Fruit fly (Drosophila melanogaster) whole organism, embryonic: ENCODE data around the gene Cand1.

Source experiments
- Asciz ChIP-seq: fragments of 200-800 bp; sonication (Bioruptor generic); optimal IDR thresholded peaks from 2 replicates; lab custom pipeline; 2017; ENCODE audit warnings: missing biosample characterization, mild to moderate bottlenecking, missing genetic modification characterization, missing genetic modification reagents
- B-H1 ChIP-seq: fragments of 200-800 bp; sonication (Bioruptor generic); IDR thresholded peaks from 3 replicates; pipeline ENCODE4 v1.3.6; 2022; ENCODE audit warnings: missing biosample characterization, missing genetic modification characterization
- Bgb ChIP-seq: fragments of 200-800 bp; sonication (Bioruptor generic); IDR thresholded peaks from 2 replicates; pipeline ENCODE4 v1.3.6; 2022; ENCODE audit warnings: missing biosample characterization, missing genetic modification characterization; ENCODE audit not compliant: partially characterized antibody
- BtbVII ChIP-seq: fragments of 200-800 bp; sonication (Bioruptor generic); optimal IDR thresholded peaks from 3 replicates; lab custom pipeline; 2017; ENCODE audit warnings: missing biosample characterization, mild to moderate bottlenecking, missing genetic modification characterization
- CG10147 ChIP-seq: fragments of 200-800 bp; sonication (Bioruptor generic); optimal IDR thresholded peaks from 2 replicates; lab custom pipeline; 2019; ENCODE audit warnings: missing biosample characterization, mild to moderate bottlenecking, missing genetic modification characterization, moderate library complexity
- CG10274 ChIP-seq: fragments of 200-800 bp; sonication (Bioruptor generic); optimal IDR thresholded peaks from 3 replicates; lab custom pipeline; 2017; ENCODE audit warnings: missing biosample characterization, mild to moderate bottlenecking, missing genetic modification characterization
- CG10565 ChIP-seq: fragments of 200-800 bp; sonication (Bioruptor generic); optimal IDR thresholded peaks from 3 replicates; lab custom pipeline; 2016; ENCODE audit warnings: missing biosample characterization, mild to moderate bottlenecking, missing genetic modification characterization
- CG12104 ChIP-seq: fragments of 200-800 bp; sonication (Bioruptor generic); optimal IDR thresholded peaks from 3 replicates; lab custom pipeline; 2016; ENCODE audit warnings: missing biosample characterization, missing genetic modification characterization
- CG12391 ChIP-seq: fragments of 200-800 bp; sonication (Bioruptor generic); optimal IDR thresholded peaks from 3 replicates; lab custom pipeline; 2018; ENCODE audit warnings: missing biosample characterization, mild to moderate bottlenecking, missing genetic modification characterization, moderate library complexity
- CG12744 ChIP-seq: fragments of 200-800 bp; sonication (Bioruptor generic); optimal IDR thresholded peaks from 2 replicates; lab custom pipeline; 2016; ENCODE audit warnings: missing biosample characterization, missing genetic modification characterization
- CG12769 ChIP-seq: fragments of 200-800 bp; sonication (Bioruptor generic); optimal IDR thresholded peaks from 2 replicates; lab custom pipeline; 2019; ENCODE audit warnings: missing biosample characterization, mild to moderate bottlenecking, missing genetic modification characterization, moderate library complexity
- CG14667 ChIP-seq: fragments of 200-800 bp; sonication (Bioruptor generic); IDR thresholded peaks from 2 replicates; pipeline ENCODE4 v1.3.6; 2022; ENCODE audit warnings: missing biosample characterization, missing genetic modification characterization
- CG14710 ChIP-seq: fragments of 200-800 bp; sonication (Bioruptor generic); optimal IDR thresholded peaks from 3 replicates; lab custom pipeline; 2019; ENCODE audit warnings: missing biosample characterization, mild to moderate bottlenecking, missing genetic modification characterization, moderate library complexity
- CG14965 ChIP-seq: fragments of 200-800 bp; sonication (Bioruptor generic); optimal IDR thresholded peaks from 2 replicates; lab custom pipeline; 2016; ENCODE audit warnings: missing biosample characterization, missing genetic modification characterization, borderline replicate concordance
- CG1529 ChIP-seq: fragments of 200-800 bp; sonication (Bioruptor generic); optimal IDR thresholded peaks from 3 replicates; lab custom pipeline; 2018; ENCODE audit warnings: missing biosample characterization, missing genetic modification characterization
- CG15514 ChIP-seq: fragments of 200-800 bp; sonication (Bioruptor generic); optimal IDR thresholded peaks from 3 replicates; lab custom pipeline; 2017; ENCODE audit warnings: missing biosample characterization, missing genetic modification characterization, mild to moderate bottlenecking, moderate library complexity, missing genetic modification reagents
- CG16813 ChIP-seq: fragments of 200-800 bp; sonication (Bioruptor generic); IDR thresholded peaks from 3 replicates; pipeline ENCODE4 v1.3.6; 2022; ENCODE audit warnings: missing biosample characterization, missing genetic modification characterization; ENCODE audit not compliant: partially characterized antibody
- CG18764 ChIP-seq: fragments of 200-800 bp; sonication (Bioruptor generic); optimal IDR thresholded peaks from 3 replicates; lab custom pipeline; 2016; ENCODE audit warnings: missing biosample characterization, missing genetic modification characterization
- CG2678 ChIP-seq: fragments of 200-800 bp; sonication (Bioruptor generic); optimal IDR thresholded peaks from 3 replicates; lab custom pipeline; 2019; ENCODE audit warnings: missing biosample characterization, mild to moderate bottlenecking, missing genetic modification characterization, moderate library complexity
- CG2875 ChIP-seq: fragments of 200-800 bp; sonication (Bioruptor generic); optimal IDR thresholded peaks from 2 replicates; lab custom pipeline; 2017; ENCODE audit warnings: missing biosample characterization, mild to moderate bottlenecking, missing genetic modification characterization, missing genetic modification reagents
- CG30431 ChIP-seq: fragments of 200-800 bp; sonication (Bioruptor generic); optimal IDR thresholded peaks from 2 replicates; lab custom pipeline; 2017; ENCODE audit warnings: missing biosample characterization, missing genetic modification characterization
- CG34224 ChIP-seq: fragments of 200-800 bp; sonication (Bioruptor generic); IDR thresholded peaks from 3 replicates; pipeline ENCODE4 v1.3.6; 2022; ENCODE audit warnings: missing biosample characterization, missing genetic modification characterization; ENCODE audit not compliant: partially characterized antibody
- CG43689 ChIP-seq: fragments of 200-800 bp; sonication (Bioruptor generic); IDR thresholded peaks from 2 replicates; pipeline ENCODE4 v1.3.6; 2022; ENCODE audit warnings: missing biosample characterization, missing genetic modification characterization
- CG4820 ChIP-seq: fragments of 200-800 bp; sonication (Bioruptor generic); optimal IDR thresholded peaks from 3 replicates; lab custom pipeline; 2016; ENCODE audit warnings: missing biosample characterization, missing genetic modification characterization
- CG7745 ChIP-seq: fragments of 200-800 bp; sonication (Bioruptor generic); optimal IDR thresholded peaks from 2 replicates; lab custom pipeline; 2018; ENCODE audit warnings: missing biosample characterization, mild to moderate bottlenecking, missing genetic modification characterization, moderate library complexity
- CG7987 ChIP-seq: fragments of 200-800 bp; sonication (Bioruptor generic); optimal IDR thresholded peaks from 2 replicates; lab custom pipeline; 2018; ENCODE audit warnings: missing biosample characterization, mild to moderate bottlenecking, missing genetic modification characterization, moderate library complexity
- CG8281 ChIP-seq: fragments of 200-800 bp; sonication (Bioruptor generic); optimal IDR thresholded peaks from 2 replicates; lab custom pipeline; 2018; ENCODE audit warnings: missing biosample characterization, mild to moderate bottlenecking, missing genetic modification characterization, moderate library complexity
- CG8290 ChIP-seq, 3 experiments: fragments of 200-800 bp; sonication (Bioruptor generic); optimal IDR thresholded peaks; 2 replicates each; lab custom pipeline; 2016 to 2019; ENCODE audit warnings: missing biosample characterization in 3 of 3, missing genetic modification characterization in 3 of 3, mild to moderate bottlenecking in 2 of 3, moderate library complexity in 1 of 3
- CG9215 ChIP-seq: fragments of 200-800 bp; sonication (Bioruptor generic); IDR thresholded peaks from 2 replicates; pipeline ENCODE4 v1.3.6; 2022; ENCODE audit warnings: missing biosample characterization, missing genetic modification characterization
- Eip74EF ChIP-seq, 2 experiments: fragments of 200-800 bp in 1 of 2; fragments of >200 bp in 1 of 2; sonication (Bioruptor generic) in 1 of 2; optimal IDR thresholded peaks; 2 replicates each; lab custom pipeline; 2017 to 2019; ENCODE audit warnings: missing biosample characterization in 2 of 2, missing genetic modification characterization in 2 of 2, mild to moderate bottlenecking in 1 of 2, moderate library complexity in 1 of 2
- HLH54F ChIP-seq: fragments of 200-800 bp; sonication (Bioruptor generic); optimal IDR thresholded peaks from 3 replicates; lab custom pipeline; 2016; ENCODE audit warnings: missing biosample characterization, missing genetic modification characterization
- Hey ChIP-seq: fragments of 200-800 bp; sonication (Bioruptor generic); optimal IDR thresholded peaks from 3 replicates; lab custom pipeline; 2018; ENCODE audit warnings: missing biosample characterization, mild to moderate bottlenecking, missing genetic modification characterization
- Hr51 ChIP-seq, 2 experiments: fragments of 200-800 bp; sonication (Bioruptor generic); optimal IDR thresholded peaks; 2 replicates in 1 of 2; 3 replicates in 1 of 2; lab custom pipeline; 2016 to 2018; ENCODE audit warnings: missing biosample characterization in 2 of 2, missing genetic modification characterization in 2 of 2, mild to moderate bottlenecking in 1 of 2, moderate library complexity in 1 of 2
- Nf-YB ChIP-seq: fragments of 200-800 bp; sonication (Bioruptor generic); optimal IDR thresholded peaks from 3 replicates; lab custom pipeline; 2019; ENCODE audit warnings: missing biosample characterization, mild to moderate bottlenecking, missing genetic modification characterization, moderate library complexity
- bigmax ChIP-seq: fragments of 200-800 bp; sonication (Bioruptor generic); optimal IDR thresholded peaks from 2 replicates; lab custom pipeline; 2018; ENCODE audit warnings: missing biosample characterization, mild to moderate bottlenecking, missing genetic modification characterization
- dan ChIP-seq: fragments of 200-800 bp; sonication (Bioruptor generic); IDR thresholded peaks from 2 replicates; pipeline ENCODE4 v1.3.6; 2022; ENCODE audit warnings: missing biosample characterization, missing genetic modification characterization
- emc ChIP-seq: fragments of 200-800 bp; sonication (Bioruptor generic); optimal IDR thresholded peaks from 2 replicates; lab custom pipeline; 2016; ENCODE audit warnings: missing biosample characterization, missing genetic modification characterization
- her ChIP-seq: fragments of 200-800 bp; sonication (Bioruptor generic); optimal IDR thresholded peaks from 2 replicates; lab custom pipeline; 2016; ENCODE audit warnings: missing biosample characterization, missing genetic modification characterization
- klu ChIP-seq: fragments of 200-800 bp; sonication (Bioruptor generic); IDR thresholded peaks from 2 replicates; pipeline ENCODE4 v1.3.6; 2022; ENCODE audit warnings: missing biosample characterization, missing genetic modification characterization
- mld ChIP-seq: fragments of 200-800 bp; sonication (Bioruptor generic); IDR thresholded peaks from 3 replicates; pipeline ENCODE4 v1.3.6; 2022; ENCODE audit warnings: missing biosample characterization, missing genetic modification characterization; ENCODE audit not compliant: partially characterized antibody
- oc ChIP-seq: fragments of 200-800 bp; sonication (Bioruptor generic); optimal IDR thresholded peaks from 2 replicates; lab custom pipeline; 2018; ENCODE audit warnings: missing biosample characterization, mild to moderate bottlenecking, missing genetic modification characterization, moderate library complexity
- pfk ChIP-seq: fragments of 200-800 bp; sonication (Bioruptor generic); optimal IDR thresholded peaks from 2 replicates; lab custom pipeline; 2018; ENCODE audit warnings: missing biosample characterization, mild to moderate bottlenecking, missing genetic modification characterization, moderate library complexity
- row ChIP-seq: fragments of 200-800 bp; sonication (Bioruptor generic); IDR thresholded peaks from 3 replicates; pipeline ENCODE4 v1.3.6; 2022; ENCODE audit warnings: missing biosample characterization, missing genetic modification characterization
- sima ChIP-seq: fragments of 200-800 bp; sonication (Bioruptor generic); optimal IDR thresholded peaks from 2 replicates; lab custom pipeline; 2016; ENCODE audit warnings: missing biosample characterization, missing genetic modification characterization
- sug ChIP-seq: fragments of 200-800 bp; optimal IDR thresholded peaks from 2 replicates; lab custom pipeline; 2019; ENCODE audit warnings: missing biosample characterization, mild to moderate bottlenecking, missing genetic modification characterization, moderate library complexity
- tup ChIP-seq: fragments of 200-800 bp; sonication (Bioruptor generic); optimal IDR thresholded peaks from 2 replicates; lab custom pipeline; 2016; ENCODE audit warnings: missing biosample characterization, mild to moderate bottlenecking, missing genetic modification characterization, moderate library complexity
- twi ChIP-seq: fragments of 200-800 bp; optimal IDR thresholded peaks from 2 replicates; lab custom pipeline; 2019; ENCODE audit warnings: missing biosample characterization, mild to moderate bottlenecking, missing genetic modification characterization, moderate library complexity
- wor ChIP-seq: fragments of 200-800 bp; sonication (Bioruptor generic); IDR thresholded peaks from 2 replicates; pipeline ENCODE4 v1.3.6; 2022; ENCODE audit warnings: missing biosample characterization, missing genetic modification characterization

Gene Cand1

dm6 chr2L:10386208-10386805, 23.8 kb upstream of the Cand1 start, which contains the start of the genes Cdk1 and mRpS7 (continued):
- TF ChIP-seq CG8290 (GFP tag; optimal IDR thresholded peaks at IDR 0.05; lab: Kevin White, UChicago) = peak; percentile 43
- peak in 1 of 2 experiments; percentile 19 for TF ChIP-seq CG8290 (tag; optimal IDR thresholded peaks at IDR 0.05; lab: Kevin White, UChicago)
- TF ChIP-seq her (GFP tag; lab: Kevin White, UChicago) = no peak
- TF ChIP-seq CG14710 (tag; lab: Kevin White, UChicago) = peak; percentile 87
- peak in 1 of 2 experiments; percentile 38 for TF ChIP-seq Eip74EF (GFP tag; optimal IDR thresholded peaks at IDR 0.05; lab: Kevin White, UChicago)
- peak; percentile 68 for TF ChIP-seq CG15514 (GFP tag; lab: Kevin White, UChicago)
- peak; percentile 70 for TF ChIP-seq CG4820 (GFP tag; lab: Kevin White, UChicago)
- TF ChIP-seq row = peak; percentile 81
- TF ChIP-seq CG9215 (GFP tag; lab: Robert Waterston, UW) = no peak
- no peak for TF ChIP-seq Hey (tag; lab: Kevin White, UChicago)
- peak; percentile 89 for TF ChIP-seq CG12391 (tag; lab: Kevin White, UChicago)
- TF ChIP-seq CG10565 (GFP tag; lab: Kevin White, UChicago) = peak; percentile 52
- TF ChIP-seq twi (tag; lab: Kevin White, UChicago) = peak; percentile 62
- TF ChIP-seq CG12104 (GFP tag; lab: Kevin White, UChicago) = peak; percentile 63
- TF ChIP-seq BtbVII = peak; percentile 28
- peak; percentile 30 for TF ChIP-seq CG12744 (GFP tag; lab: Kevin White, UChicago)
- no peak for TF ChIP-seq Asciz (GFP tag; lab: Kevin White, UChicago)
- TF ChIP-seq CG10274 (GFP tag; lab: Kevin White, UChicago) = no peak
- TF ChIP-seq CG7987 (GFP tag; lab: Kevin White, UChicago) = no peak
- no peak for TF ChIP-seq CG34224 (GFP tag; lab: Robert Waterston, UW)
- no peak for TF ChIP-seq CG8281 (tag; lab: Kevin White, UChicago)
- peak; percentile 65 for TF ChIP-seq sug (tag; lab: Kevin White, UChicago)
- no peak for TF ChIP-seq Bgb (GFP tag; lab: Robert Waterston, UW)
- peak; percentile 27 for TF ChIP-seq CG2875 (GFP tag; lab: Kevin White, UChicago)
- peak; percentile 90 for TF ChIP-seq pfk (GFP tag; lab: Kevin White, UChicago)
- TF ChIP-seq CG30431 (GFP tag; lab: Kevin White, UChicago) = peak; percentile 26
- no peak for TF ChIP-seq CG43689 (GFP tag; lab: Robert Waterston, UW)
- TF ChIP-seq B-H1 (GFP tag; lab: Robert Waterston, UW) = peak; percentile 63
- peak; percentile 64 for TF ChIP-seq HLH54F (GFP tag; lab: Kevin White, UChicago)
- no peak for TF ChIP-seq oc (tag; lab: Kevin White, UChicago)
- TF ChIP-seq tup (GFP tag; lab: Kevin White, UChicago) = no peak
- peak; percentile 4 to 81 for TF ChIP-seq Hr51 (GFP tag; optimal IDR thresholded peaks at IDR 0.05; lab: Kevin White, UChicago)
- no peak for TF ChIP-seq mld (GFP tag; lab: Robert Waterston, UW)
- no peak for TF ChIP-seq CG18764 (GFP tag; lab: Kevin White, UChicago)
- peak; percentile 45 for TF ChIP-seq CG1529
- TF ChIP-seq bigmax (GFP tag; lab: Kevin White, UChicago) = no peak
- TF ChIP-seq CG14965 = no peak
- TF ChIP-seq emc = no peak
- TF ChIP-seq klu (GFP tag; lab: Robert Waterston, UW) = no peak; the same call in 1 of the 2 replicates
- peak; percentile 87 for TF ChIP-seq CG2678 (tag; lab: Kevin White, UChicago)
- TF ChIP-seq Nf-YB (GFP tag; lab: Kevin White, UChicago) = peak; percentile 51
- TF ChIP-seq CG16813 (GFP tag; lab: Robert Waterston, UW) = no peak
- no peak for TF ChIP-seq sima
- no peak; the same call in 1 of the 2 replicates for TF ChIP-seq CG14667 (GFP tag; lab: Robert Waterston, UW)
- TF ChIP-seq wor = peak; percentile 56; the same call in 1 of the 2 replicates
- peak; percentile 66 for TF ChIP-seq CG10147 (GFP tag; lab: Kevin White, UChicago)
- no peak for TF ChIP-seq CG12769
- TF ChIP-seq dan (GFP tag; lab: Robert Waterston, UW) = no peak
- no peak for TF ChIP-seq CG7745 (tag; lab: Kevin White, UChicago)
